Fruit fly (Drosophila melanogaster) whole organism, embryonic: ENCODE results near the gene Pdzd8.

ENCODE experiments used
- Awh ChIP-seq: fragments of 200-800 bp; sonication (Bioruptor generic); IDR thresholded peaks from 2 replicates; pipeline ENCODE4, ENCODE4 v1.3.6; 2022; ENCODE audit warnings: missing biosample characterization, missing genetic modification characterization
- Bdp1 ChIP-seq: fragments of 200-800 bp; sonication (Bioruptor generic); optimal IDR thresholded peaks from 3 replicates; lab custom pipeline; 2016; ENCODE audit warnings: missing biosample characterization, missing genetic modification characterization
- CG10462 ChIP-seq: fragments of 200-800 bp; sonication (Bioruptor generic); optimal IDR thresholded peaks from 2 replicates; lab custom pipeline; 2016; ENCODE audit warnings: missing biosample characterization, missing genetic modification characterization
- CG12299 ChIP-seq: fragments of 200-800 bp; sonication (Bioruptor generic); optimal IDR thresholded peaks from 2 replicates; lab custom pipeline; 2018; ENCODE audit warnings: missing biosample characterization, mild to moderate bottlenecking, missing genetic modification characterization
- CG12942 ChIP-seq: fragments of 200-800 bp; sonication (Bioruptor generic); optimal IDR thresholded peaks from 3 replicates; lab custom pipeline; 2016; ENCODE audit warnings: missing biosample characterization, missing genetic modification characterization
- CG14710 ChIP-seq: fragments of 200-800 bp; sonication (Bioruptor generic); optimal IDR thresholded peaks from 3 replicates; lab custom pipeline; 2019; ENCODE audit warnings: missing biosample characterization, mild to moderate bottlenecking, missing genetic modification characterization, moderate library complexity
- CG15011 ChIP-seq: fragments of 200-800 bp; sonication (Bioruptor generic); optimal IDR thresholded peaks from 3 replicates; lab custom pipeline; 2018; ENCODE audit warnings: missing biosample characterization, mild to moderate bottlenecking, missing genetic modification characterization
- CG16815 ChIP-seq: fragments of 200-800 bp; sonication (Bioruptor generic); optimal IDR thresholded peaks from 3 replicates; lab custom pipeline; 2017; ENCODE audit warnings: missing biosample characterization, mild to moderate bottlenecking, missing genetic modification characterization
- CG17328 ChIP-seq: fragments of 200-800 bp; sonication (Bioruptor generic); IDR thresholded peaks from 2 replicates; pipeline ENCODE4 v1.3.6; 2022; ENCODE audit warnings: missing biosample characterization, missing genetic modification characterization
- CG18764 ChIP-seq: fragments of 200-800 bp; sonication (Bioruptor generic); optimal IDR thresholded peaks from 3 replicates; lab custom pipeline; 2016; ENCODE audit warnings: missing biosample characterization, missing genetic modification characterization
- CG4820 ChIP-seq: fragments of 200-800 bp; sonication (Bioruptor generic); optimal IDR thresholded peaks from 3 replicates; lab custom pipeline; 2016; ENCODE audit warnings: missing biosample characterization, missing genetic modification characterization
- CG6175 ChIP-seq: fragments of 200-800 bp; sonication (Bioruptor generic); IDR thresholded peaks from 3 replicates; pipeline ENCODE4 v1.3.6; 2022; ENCODE audit warnings: missing biosample characterization, missing genetic modification characterization
- CG6765 ChIP-seq: fragments of 200-800 bp; sonication (Bioruptor generic); optimal IDR thresholded peaks from 3 replicates; lab custom pipeline; 2017; ENCODE audit warnings: missing biosample characterization, mild to moderate bottlenecking, missing genetic modification characterization
- CG7271 ChIP-seq: fragments of 200-800 bp; sonication (Bioruptor generic); optimal IDR thresholded peaks from 2 replicates; lab custom pipeline; 2018; ENCODE audit warnings: missing biosample characterization, mild to moderate bottlenecking, missing genetic modification characterization, moderate library complexity
- CG7786 ChIP-seq: fragments of 200-800 bp; sonication (Bioruptor generic); optimal IDR thresholded peaks from 2 replicates; lab custom pipeline; 2016; ENCODE audit warnings: missing biosample characterization, missing genetic modification characterization
- CG8359 ChIP-seq: fragments of 200-800 bp; sonication (Bioruptor generic); optimal IDR thresholded peaks from 2 replicates; lab custom pipeline; 2017; ENCODE audit warnings: missing biosample characterization, mild to moderate bottlenecking, missing genetic modification characterization, borderline replicate concordance
- CG8765 ChIP-seq: fragments of 200-800 bp; sonication (Bioruptor generic); IDR thresholded peaks from 2 replicates; pipeline ENCODE4 v1.3.6; 2022; ENCODE audit warnings: missing biosample characterization, missing genetic modification characterization
- D19A ChIP-seq: fragments of 200-800 bp; optimal IDR thresholded peaks from 3 replicates; lab custom pipeline; 2019; ENCODE audit warnings: missing biosample characterization, mild to moderate bottlenecking, missing genetic modification characterization, moderate library complexity
- Doc3 ChIP-seq: fragments of 200-800 bp; sonication (Bioruptor generic); IDR thresholded peaks from 3 replicates; pipeline ENCODE4 v1.3.6; 2022; ENCODE audit warnings: missing biosample characterization, missing genetic modification characterization; ENCODE audit not compliant: partially characterized antibody
- E2f1 ChIP-seq: fragments of 200-800 bp; sonication (Bioruptor generic); IDR thresholded peaks from 2 replicates; pipeline ENCODE4 v1.3.6; 2022; ENCODE audit warnings: missing biosample characterization, missing genetic modification characterization
- Gug ChIP-seq: fragments of 200-800 bp; sonication (Bioruptor generic); IDR thresholded peaks from 4 replicates; pipeline ENCODE4 v1.3.6; 2022; ENCODE audit warnings: missing biosample characterization, missing genetic modification characterization
- H15 ChIP-seq: fragments of 200-800 bp; sonication (Bioruptor generic); IDR thresholded peaks from 3 replicates; pipeline ENCODE4 v1.3.6; 2022; ENCODE audit warnings: missing biosample characterization, missing genetic modification characterization
- H2.0 ChIP-seq: fragments of 200-800 bp; sonication (Bioruptor generic); IDR thresholded peaks from 2 replicates; pipeline ENCODE4 v1.3.6; 2022; ENCODE audit warnings: missing biosample characterization, missing genetic modification characterization
- HmgZ ChIP-seq: fragments of 200-800 bp; sonication (Bioruptor generic); optimal IDR thresholded peaks from 2 replicates; lab custom pipeline; 2018; ENCODE audit warnings: missing biosample characterization, mild to moderate bottlenecking, missing genetic modification characterization
- Hmx ChIP-seq: fragments of 200-800 bp; sonication (Bioruptor generic); optimal IDR thresholded peaks from 2 replicates; lab custom pipeline; 2016; ENCODE audit warnings: missing biosample characterization, missing genetic modification characterization
- Hr3 ChIP-seq: fragments of 200-800 bp; sonication (Bioruptor generic); optimal IDR thresholded peaks from 3 replicates; lab custom pipeline; 2016; ENCODE audit warnings: missing biosample characterization, missing genetic modification characterization
- Hr39 ChIP-seq: fragments of >200 bp; optimal IDR thresholded peaks from 2 replicates; lab custom pipeline; 2017
- Meics ChIP-seq: fragments of 200-800 bp; sonication (Bioruptor generic); optimal IDR thresholded peaks from 2 replicates; lab custom pipeline; 2017; ENCODE audit warnings: missing biosample characterization, mild to moderate bottlenecking, missing genetic modification characterization
- Optix ChIP-seq: fragments of 200-800 bp; sonication (Bioruptor generic); IDR thresholded peaks from 3 replicates; pipeline ENCODE4 v1.3.6; 2022; ENCODE audit warnings: missing biosample characterization, missing genetic modification characterization
- PHDP ChIP-seq: fragments of 200-800 bp; sonication (Bioruptor generic); optimal IDR thresholded peaks from 3 replicates; lab custom pipeline; 2018; ENCODE audit warnings: missing biosample characterization, mild to moderate bottlenecking, missing genetic modification characterization, moderate library complexity
- Side ChIP-seq: fragments of 200-800 bp; sonication (Bioruptor generic); optimal IDR thresholded peaks from 2 replicates; lab custom pipeline; 2016; ENCODE audit warnings: missing biosample characterization, missing genetic modification characterization
- Stat92E ChIP-seq, 3 experiments: fragments of >200 bp in 2 of 3; fragments of 200-800 bp in 1 of 3; sonication (Bioruptor generic) in 1 of 3; optimal IDR thresholded peaks; 2 replicates each; lab custom pipeline; 2017 to 2019; ENCODE audit warnings: missing biosample characterization in 3 of 3, missing genetic modification characterization in 3 of 3, mild to moderate bottlenecking in 1 of 3, moderate library complexity in 1 of 3
- Trl ChIP-seq, 3 experiments: fragments of >200 bp in 2 of 3; fragments of 200-800 bp in 1 of 3; sonication (Bioruptor generic) in 1 of 3; optimal IDR thresholded peaks; 2 replicates in 1 of 3; 3 replicates in 2 of 3; lab custom pipeline; 2016 to 2017; ENCODE audit warnings: missing biosample characterization in 1 of 3, missing genetic modification characterization in 1 of 3
- Xbp1 ChIP-seq: fragments of 200-800 bp; sonication (Bioruptor generic); optimal IDR thresholded peaks from 3 replicates; lab custom pipeline; 2016; ENCODE audit warnings: missing biosample characterization, mild to moderate bottlenecking, missing genetic modification characterization
- ase ChIP-seq: fragments of 200-800 bp; sonication (Bioruptor generic); IDR thresholded peaks from 3 replicates; pipeline ENCODE4 v1.3.6; 2022; ENCODE audit warnings: missing biosample characterization, missing genetic modification characterization
- br ChIP-seq: fragments of >200 bp; optimal IDR thresholded peaks from 2 replicates; lab custom pipeline; 2017
- caup ChIP-seq: fragments of 200-800 bp; sonication (Bioruptor generic); optimal IDR thresholded peaks from 3 replicates; lab custom pipeline; 2017; ENCODE audit warnings: missing biosample characterization, mild to moderate bottlenecking, missing genetic modification characterization, moderate library complexity; ENCODE audit not compliant: severe bottlenecking
- cg ChIP-seq: fragments of 200-800 bp; sonication (Bioruptor generic); optimal IDR thresholded peaks from 3 replicates; lab custom pipeline; 2019; ENCODE audit warnings: missing biosample characterization, mild to moderate bottlenecking, missing genetic modification characterization, moderate library complexity
- dati ChIP-seq: fragments of 200-800 bp; sonication (Bioruptor generic); IDR thresholded peaks from 2 replicates; pipeline ENCODE4 v1.3.6; 2022; ENCODE audit warnings: missing biosample characterization, missing genetic modification characterization
- dimm ChIP-seq: fragments of 200-800 bp; sonication (Bioruptor generic); IDR thresholded peaks from 2 replicates; pipeline ENCODE4 v1.3.6; 2022; ENCODE audit warnings: missing biosample characterization, missing genetic modification characterization
- dysf ChIP-seq: fragments of 200-800 bp; sonication (Bioruptor generic); IDR thresholded peaks from 3 replicates; pipeline ENCODE4 v1.3.6; 2022; ENCODE audit warnings: missing biosample characterization, missing genetic modification characterization
- inv ChIP-seq: fragments of 200-800 bp; sonication (Bioruptor generic); IDR thresholded peaks from 2 replicates; pipeline ENCODE4 v1.3.6; 2022; ENCODE audit warnings: missing biosample characterization, missing genetic modification characterization; ENCODE audit not compliant: partially characterized antibody
- kay ChIP-seq: fragments of 200-800 bp; sonication (Bioruptor generic); optimal IDR thresholded peaks from 2 replicates; lab custom pipeline; 2016; ENCODE audit warnings: missing biosample characterization, missing genetic modification characterization
- lilli ChIP-seq: fragments of 200-800 bp; sonication (Bioruptor generic); optimal IDR thresholded peaks from 3 replicates; lab custom pipeline; 2016; ENCODE audit warnings: missing biosample characterization, missing genetic modification characterization
- maf-S ChIP-seq: fragments of 200-800 bp; sonication (Bioruptor generic); optimal IDR thresholded peaks from 2 replicates; lab custom pipeline; 2016; ENCODE audit warnings: missing biosample characterization, missing genetic modification characterization
- nau ChIP-seq: fragments of 200-800 bp; sonication (Bioruptor generic); optimal IDR thresholded peaks from 3 replicates; lab custom pipeline; 2017; ENCODE audit warnings: missing biosample characterization, mild to moderate bottlenecking, missing genetic modification characterization, missing genetic modification reagents
- p53 ChIP-seq: fragments of 200-800 bp; sonication (Bioruptor generic); optimal IDR thresholded peaks from 2 replicates; lab custom pipeline; 2016; ENCODE audit warnings: missing biosample characterization, missing genetic modification characterization
- sens-2 ChIP-seq: fragments of 200-800 bp; sonication (Bioruptor generic); IDR thresholded peaks from 2 replicates; pipeline ENCODE4 v1.3.6; 2022; ENCODE audit warnings: missing biosample characterization, missing genetic modification characterization
- shn ChIP-seq: fragments of 200-800 bp; sonication (Bioruptor generic); optimal IDR thresholded peaks from 3 replicates; lab custom pipeline; 2016; ENCODE audit warnings: missing biosample characterization, missing genetic modification characterization
- sqz ChIP-seq: fragments of 200-800 bp; sonication (Bioruptor generic); optimal IDR thresholded peaks from 3 replicates; lab custom pipeline; 2018; ENCODE audit warnings: missing biosample characterization, mild to moderate bottlenecking, missing genetic modification characterization
- stwl ChIP-seq: fragments of 200-800 bp; sonication (Bioruptor generic); optimal IDR thresholded peaks from 3 replicates; lab custom pipeline; 2018; ENCODE audit warnings: missing biosample characterization, mild to moderate bottlenecking, missing genetic modification characterization, moderate library complexity
- unpg ChIP-seq: fragments of 200-800 bp; sonication (Bioruptor generic); optimal IDR thresholded peaks from 3 replicates; lab custom pipeline; 2018; ENCODE audit warnings: missing biosample characterization, mild to moderate bottlenecking, missing genetic modification characterization, moderate library complexity

Gene Pdzd8

dm6 chrX:11925213-11925612, 5.4 kb downstream of the Pdzd8 start (continued):
- peak; percentile 71; the same call in 1 of the 2 replicates for TF ChIP-seq CG17328 (GFP tag; lab: Robert Waterston, UW)
- peak; percentile 4 for TF ChIP-seq CG18764 (GFP tag; lab: Kevin White, UChicago)
- TF ChIP-seq CG8765 (GFP tag; lab: Robert Waterston, UW), result peak; percentile 27; the same call in 1 of the 2 replicates
- no peak for TF ChIP-seq Hr3
- no peak for TF ChIP-seq CG7786 (GFP tag; lab: Kevin White, UChicago)
- peak; percentile 75 for TF ChIP-seq H2.0 (GFP tag; lab: Robert Waterston, UW)
- TF ChIP-seq CG10462 (GFP tag; lab: Kevin White, UChicago), result no peak
- TF ChIP-seq kay (GFP tag; lab: Kevin White, UChicago), result no peak
- TF ChIP-seq maf-S (GFP tag; lab: Kevin White, UChicago), result no peak
- TF ChIP-seq HmgZ (tag; lab: Kevin White, UChicago), result no peak
- no peak for TF ChIP-seq Hmx
- TF ChIP-seq dati (GFP tag; lab: Robert Waterston, UW), result no peak
- no peak for TF ChIP-seq sens-2 (GFP tag; lab: Robert Waterston, UW)
- peak; percentile 28; the same call in 1 of the 4 replicates for TF ChIP-seq Gug
- TF ChIP-seq dimm (GFP tag; lab: Robert Waterston, UW), result peak; percentile 43; the same call in 1 of the 2 replicates
- no peak for TF ChIP-seq lilli (GFP tag; lab: Kevin White, UChicago)
- no peak for TF ChIP-seq p53 (GFP tag; lab: Kevin White, UChicago)
- TF ChIP-seq Doc3, result no peak
- TF ChIP-seq inv (GFP tag; lab: Robert Waterston, UW), result no peak
- no peak for TF ChIP-seq Stat92E (GFP tag; optimal IDR thresholded peaks at IDR 0.05; lab: Kevin White, UChicago)
- TF ChIP-seq Xbp1, result peak; percentile 35
- TF ChIP-seq CG6175 (GFP tag; lab: Robert Waterston, UW), result 0 out of 3 replicates have a peak, but pooled peaks have one; percentile 20
- TF ChIP-seq CG12299 (tag; lab: Kevin White, UChicago), result no peak
- no peak for TF ChIP-seq Bdp1 (GFP tag; lab: Kevin White, UChicago)
- no peak for TF ChIP-seq CG12942 (GFP tag; lab: Kevin White, UChicago)
- TF ChIP-seq CG14710 (tag; lab: Kevin White, UChicago), result no peak
- no peak for TF ChIP-seq br (lab: Kevin White, UChicago)
- no peak for TF ChIP-seq D19A (tag; lab: Kevin White, UChicago)
- peak; percentile 83 for TF ChIP-seq dysf
- TF ChIP-seq nau, result no peak
- TF ChIP-seq caup (GFP tag; lab: Kevin White, UChicago), result peak; percentile 39
- no peak for TF ChIP-seq shn (GFP tag; lab: Kevin White, UChicago)
- no peak for TF ChIP-seq PHDP (tag; lab: Kevin White, UChicago)
- TF ChIP-seq Optix (GFP tag; lab: Robert Waterston, UW), result no peak
- no peak for TF ChIP-seq CG6765 (GFP tag; lab: Kevin White, UChicago)
- no peak for TF ChIP-seq CG7271 (tag; lab: Kevin White, UChicago)
- TF ChIP-seq CG15011 (GFP tag; lab: Kevin White, UChicago), result peak; percentile 12
- no peak for TF ChIP-seq CG4820
- no peak for TF ChIP-seq CG16815
- TF ChIP-seq Awh (GFP tag; lab: Robert Waterston, UW), result peak; percentile 65; the same call in 1 of the 2 replicates
- peak in 1 of 2 experiments; percentile 43 for TF ChIP-seq Trl (optimal IDR thresholded peaks at IDR 0.05; lab: Kevin White, UChicago)
- no peak for TF ChIP-seq Trl (GFP tag; optimal IDR thresholded peaks at IDR 0.05; lab: Kevin White, UChicago)
- peak; percentile 66; the same call in 2 of the 3 replicates for TF ChIP-seq ase (GFP tag; lab: Robert Waterston, UW)
- TF ChIP-seq Hr39, result no peak
- TF ChIP-seq Meics (GFP tag; lab: Kevin White, UChicago), result peak; percentile 58
- TF ChIP-seq Side (GFP tag; lab: Kevin White, UChicago), result no peak
- TF ChIP-seq stwl (tag; lab: Kevin White, UChicago), result no peak
- TF ChIP-seq sqz (GFP tag; lab: Kevin White, UChicago), result no peak
- no peak for TF ChIP-seq CG8359 (GFP tag; lab: Kevin White, UChicago)
- no peak for TF ChIP-seq cg (GFP tag; lab: Kevin White, UChicago)
- TF ChIP-seq E2f1 (GFP tag; lab: Robert Waterston, UW), result peak; percentile 54
- TF ChIP-seq H15, result peak; percentile 61; the same call in 1 of the 3 replicates
- no peak for TF ChIP-seq unpg
